Worm (Caenorhabditis elegans): ENCODE results near the gene fbxa-166.

fbxa-166 gene

DNA sequence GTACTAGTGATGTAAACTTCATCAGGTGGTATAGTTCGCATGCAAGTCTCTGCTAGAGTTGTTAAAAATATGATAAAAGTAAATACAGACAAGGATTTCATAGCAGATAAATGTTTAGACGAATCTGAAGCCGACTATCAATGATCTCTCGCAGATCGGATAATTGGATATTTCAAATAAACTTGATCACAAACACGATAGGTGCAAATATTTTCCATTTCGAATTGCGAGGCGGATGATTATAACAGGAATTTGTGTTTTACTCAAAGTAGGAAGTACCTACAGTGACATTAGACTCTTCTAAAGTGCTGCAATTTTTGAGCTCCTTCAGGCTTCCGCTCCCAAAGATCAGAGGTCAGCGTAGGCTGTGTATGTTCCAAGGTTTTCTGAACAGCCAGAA, 29.0 kb downstream of the fbxa-166 start, which contains the start of gene T07H3.7:
T07H3.7 (minus strand) TSS at position 101 of the 400 bp plus-strand sequence.
- TF ChIP-seq ama-1 (optimal IDR thresholded peaks at IDR 0.05) (no peak), hmg-11 (tag; optimal IDR thresholded peaks at IDR 0.05) (no peak), nhr-43 (tag; optimal IDR thresholded peaks at IDR 0.05; ENCODE audit: poor library complexity, severe bottlenecking) (no peak)

DNA sequence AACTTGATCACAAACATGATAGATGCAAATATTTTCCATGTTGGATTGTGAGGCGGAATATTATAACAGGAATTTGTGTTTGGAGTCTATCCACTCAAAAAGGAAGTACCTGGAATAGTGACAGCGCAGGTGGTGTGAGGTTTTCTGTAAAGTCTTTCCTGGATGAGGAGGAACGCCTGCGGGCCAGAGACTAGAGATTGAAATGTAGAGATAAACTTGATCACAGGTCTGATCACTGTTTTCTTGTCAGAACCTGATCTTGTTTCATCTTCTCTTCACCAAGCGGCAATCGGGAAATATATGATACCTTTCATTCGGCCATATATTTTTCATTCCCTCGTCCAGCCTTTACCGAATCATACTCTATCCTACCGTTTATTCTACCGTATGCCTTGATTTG, 32.5 kb downstream of the fbxa-166 start, which contains the start of gene T07H3.8:
T07H3.8 (plus strand) TSS at position 301 of the 400 bp plus-strand sequence.
- TF ChIP-seq unc-39 (tag; optimal IDR thresholded peaks at IDR 0.05) (no peak), fkh-2 (tag; optimal IDR thresholded peaks at IDR 0.05) (no peak), mml-1 (tag; optimal IDR thresholded peaks at IDR 0.05) (no peak), sea-2 (GFP tag; optimal IDR thresholded peaks at IDR 0.05) (no peak), hmg-11 (tag; optimal IDR thresholded peaks at IDR 0.05) (no peak), snpc-4 (tag; optimal IDR thresholded peaks at IDR 0.05) (no peak)

DNA sequence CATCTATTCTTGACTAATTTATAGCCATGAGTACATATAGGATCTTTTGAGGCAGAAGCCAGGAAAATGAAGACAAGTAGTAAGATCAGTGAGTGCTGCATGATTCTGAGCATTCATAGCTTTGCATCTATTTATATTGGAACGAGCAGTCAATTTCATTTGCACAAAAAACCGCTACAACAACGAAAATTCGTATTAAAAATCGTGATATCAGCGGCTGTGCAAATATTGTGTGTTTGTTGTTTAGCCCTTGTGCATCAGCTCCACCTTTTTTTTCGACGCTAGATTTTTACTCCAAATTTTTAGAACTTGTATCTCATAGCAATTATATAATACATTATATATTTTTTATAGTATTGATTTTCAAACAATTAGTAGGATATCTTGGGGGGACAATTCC, 34.7 kb downstream of the fbxa-166 start, which contains the start of gene clec-21:
clec-21 (minus strand) TSS at position 101 of the 400 bp plus-strand sequence.
- no peak for TF ChIP-seq R02D3.7 (tag; optimal IDR thresholded peaks at IDR 0.05)
- no peak for TF ChIP-seq elt-3 (tag; optimal IDR thresholded peaks at IDR 0.05)
- TF ChIP-seq eor-1 (tag; optimal IDR thresholded peaks at IDR 0.05): no peak
- TF ChIP-seq mdl-1 (tag; optimal IDR thresholded peaks at IDR 0.05): no peak
- TF ChIP-seq nhr-67 (tag; optimal IDR thresholded peaks at IDR 0.05): no peak
- no peak for TF ChIP-seq ceh-16 (tag; optimal IDR thresholded peaks at IDR 0.05)
- no peak for TF ChIP-seq lin-39 (tag; optimal IDR thresholded peaks at IDR 0.05)
- TF ChIP-seq ztf-11 (tag; optimal IDR thresholded peaks at IDR 0.05): no peak
- no peak for TF ChIP-seq jun-1 (tag; optimal IDR thresholded peaks at IDR 0.05)
- no peak for TF ChIP-seq ama-1 (optimal IDR thresholded peaks at IDR 0.05)
- TF ChIP-seq nhr-237 (tag; optimal IDR thresholded peaks at IDR 0.05): no peak

DNA sequence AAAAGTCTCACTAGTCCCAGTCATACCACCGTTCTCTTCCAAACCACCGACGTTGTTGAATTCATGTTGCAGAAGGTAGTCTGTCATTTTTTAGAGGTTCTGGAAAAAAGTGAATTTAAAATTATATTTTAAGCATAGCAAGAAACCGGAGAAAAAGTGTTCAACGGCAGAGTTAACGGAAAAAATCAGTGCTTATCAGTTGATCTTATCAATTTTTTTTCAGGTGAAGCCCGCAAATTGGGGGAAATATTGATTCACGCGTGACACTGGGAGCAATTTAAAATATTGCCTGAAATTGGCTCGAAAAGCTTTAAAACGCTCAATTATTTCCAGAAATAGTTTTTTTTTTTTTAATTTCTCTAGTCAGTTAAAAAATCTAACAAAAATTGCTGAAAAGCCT, 39.0 kb downstream of the fbxa-166 start, which contains the start of gene math-38:
math-38 (minus strand) TSS at position 101 of the 400 bp plus-strand sequence.
- peak; percentile 56 for TF ChIP-seq elt-2 (tag; optimal IDR thresholded peaks at IDR 0.05)
- no peak for TF ChIP-seq nhr-76 (tag; optimal IDR thresholded peaks at IDR 0.05)

DNA sequence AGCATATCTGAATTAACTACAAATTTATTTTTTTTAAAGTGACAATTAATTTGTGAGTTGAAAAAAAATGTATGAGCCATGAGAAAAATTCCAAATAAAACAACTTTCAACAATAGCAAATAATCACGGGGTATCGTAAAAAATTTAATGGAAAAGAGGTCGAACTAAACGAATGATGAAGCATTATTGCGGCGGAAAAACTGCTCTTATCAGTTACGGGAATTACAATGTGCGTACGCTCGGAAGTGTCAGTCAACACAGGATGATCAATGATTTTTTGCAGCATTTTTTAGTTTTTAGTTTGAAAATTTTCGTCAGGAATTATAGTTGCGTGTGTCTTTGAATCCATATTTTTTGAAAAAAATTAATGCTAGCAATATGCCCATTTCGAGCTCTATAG, 42.1 kb downstream of the fbxa-166 start:
- TF ChIP-seq jun-1 (tag; optimal IDR thresholded peaks at IDR 0.05): peak; percentile 21
- peak; percentile 82 for TF ChIP-seq elt-2 (tag; optimal IDR thresholded peaks at IDR 0.05)
- TF ChIP-seq pqm-1 (tag; optimal IDR thresholded peaks at IDR 0.05): peak; percentile 68
- TF ChIP-seq zag-1 (tag; optimal IDR thresholded peaks at IDR 0.05): no peak
- TF ChIP-seq ceh-16 (tag; optimal IDR thresholded peaks at IDR 0.05): no peak

DNA sequence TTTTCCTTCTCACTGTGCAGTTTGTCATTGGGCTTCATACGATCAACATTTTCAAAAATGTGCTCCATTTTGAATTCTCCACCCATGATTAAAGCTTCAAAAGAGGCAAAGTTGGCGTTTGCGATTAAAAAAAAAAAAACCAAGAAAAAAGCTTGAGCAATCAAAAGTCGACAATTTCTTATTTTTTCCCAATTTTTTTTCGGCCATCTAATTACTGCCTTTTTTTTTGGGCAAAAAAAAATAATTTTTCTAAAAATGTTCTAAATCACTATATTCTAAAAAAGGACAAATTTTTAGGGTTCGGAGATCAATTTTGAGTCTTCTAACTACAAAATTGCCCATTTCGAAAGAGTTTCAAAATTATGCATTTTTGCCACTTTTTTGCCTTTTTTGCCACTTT, 42.8 kb downstream of the fbxa-166 start, which contains the start of gene K05F6.10:
K05F6.10 (minus strand) TSS at position 101 of the 400 bp plus-strand sequence.
- TF ChIP-seq lsy-12 (tag; optimal IDR thresholded peaks at IDR 0.05): no peak
- no peak for TF ChIP-seq lin-15B (tag; optimal IDR thresholded peaks at IDR 0.05)
- TF ChIP-seq eor-1 (tag; optimal IDR thresholded peaks at IDR 0.05): no peak
- TF ChIP-seq aly-2 (tag; optimal IDR thresholded peaks at IDR 0.05): no peak

DNA sequence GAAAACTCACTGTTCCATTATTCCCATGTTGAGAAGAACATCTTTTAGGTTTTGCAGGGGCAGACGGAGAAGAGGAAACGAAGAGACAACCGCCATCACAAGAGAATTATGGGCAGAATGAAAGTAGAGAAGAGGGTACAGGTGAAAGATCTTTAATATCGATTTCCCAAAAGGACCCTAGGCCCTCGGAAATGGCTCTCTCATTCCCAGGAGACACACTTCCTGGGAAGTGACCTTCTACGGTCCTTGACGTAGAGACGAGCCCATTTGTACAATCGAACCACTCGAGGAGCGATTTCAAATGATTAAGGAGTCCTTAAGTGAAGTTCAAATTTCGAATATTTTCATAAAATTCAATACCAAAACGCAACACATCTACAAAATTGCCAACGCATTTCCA, 47.8 kb downstream of the fbxa-166 start, which contains the start of gene fbxb-46:
fbxb-46 (minus strand) TSS at position 101 of the 400 bp plus-strand sequence.
- TF ChIP-seq skn-1 (tag; optimal IDR thresholded peaks at IDR 0.05) (no peak), nhr-23 (tag; optimal IDR thresholded peaks at IDR 0.05) (no peak), sea-2 (GFP tag; optimal IDR thresholded peaks at IDR 0.05) (no peak), tbx-2 (tag; optimal IDR thresholded peaks at IDR 0.05) (no peak), nhr-237 (tag; optimal IDR thresholded peaks at IDR 0.05) (no peak), elt-2 (tag; optimal IDR thresholded peaks at IDR 0.05) (no peak), nhr-77 (tag; optimal IDR thresholded peaks at IDR 0.05) (no peak), mml-1 (tag; optimal IDR thresholded peaks at IDR 0.05) (no peak), lsy-12 (tag; optimal IDR thresholded peaks at IDR 0.05) (no peak), aly-2 (tag; optimal IDR thresholded peaks at IDR 0.05) (no peak)

All from whole organism, L3 larva.